Worm (Caenorhabditis elegans): ENCODE measurements around the gene Y32B12C.1.

ce11 chrV:16629600-16629999, 23.2 kb downstream of the Y32B12C.1 start, which contains the start of gene srd-21:
- TF ChIP-seq fkh-10 (GFP tag; optimal IDR thresholded peaks at IDR 0.05) = no peak
- TF ChIP-seq lin-39 (tag; optimal IDR thresholded peaks at IDR 0.05) = no peak
- TF ChIP-seq nhr-42 (GFP tag; IDR thresholded peaks at IDR 0.05) = no peak
- TF ChIP-seq snpc-4 (tag; optimal IDR thresholded peaks at IDR 0.05) = no peak
- TF ChIP-seq daf-16 (GFP tag; optimal IDR thresholded peaks at IDR 0.05) = no peak
- TF ChIP-seq daf-16 (tag; optimal IDR thresholded peaks at IDR 0.05) = no peak
- no peak for TF ChIP-seq mxl-3 (GFP tag; optimal IDR thresholded peaks at IDR 0.05)
- no peak for TF ChIP-seq daf-8 (GFP tag; IDR thresholded peaks at IDR 0.05)
- no peak for TF ChIP-seq sdz-12 (GFP tag; optimal IDR thresholded peaks at IDR 0.05)
- no peak for TF ChIP-seq T26A8.4 (GFP tag; IDR thresholded peaks at IDR 0.05)
- TF ChIP-seq zag-1 (tag; optimal IDR thresholded peaks at IDR 0.05) = no peak
- no peak for TF ChIP-seq ztf-11 (tag; optimal IDR thresholded peaks at IDR 0.05)
- no peak for TF ChIP-seq skn-1 (tag; optimal IDR thresholded peaks at IDR 0.05)
- no peak for TF ChIP-seq hlh-11 (tag; optimal IDR thresholded peaks at IDR 0.05)
- TF ChIP-seq fos-1 (tag; optimal IDR thresholded peaks at IDR 0.05) = no peak

All from whole organism, L4 larva.